Fruit fly (Drosophila melanogaster) whole organism, embryonic: ENCODE results near the gene S-Lap4.

ENCODE experiments used
- Asciz ChIP-seq: fragments of 200-800 bp; sonication (Bioruptor generic); optimal IDR thresholded peaks from 2 replicates; lab custom pipeline; 2017; ENCODE audit warnings: missing biosample characterization, mild to moderate bottlenecking, missing genetic modification characterization, missing genetic modification reagents
- Atf-2 ChIP-seq: fragments of 200-800 bp; sonication (Bioruptor generic); optimal IDR thresholded peaks from 2 replicates; lab custom pipeline; 2016; ENCODE audit warnings: missing biosample characterization, missing genetic modification characterization
- Atf3 ChIP-seq: fragments of 200-800 bp; sonication (Bioruptor generic); optimal IDR thresholded peaks from 3 replicates; lab custom pipeline; 2016; ENCODE audit warnings: missing biosample characterization, missing genetic modification characterization
- CG12659 ChIP-seq: fragments of 200-800 bp; sonication (Bioruptor generic); optimal IDR thresholded peaks from 3 replicates; lab custom pipeline; 2017; ENCODE audit warnings: mild to moderate bottlenecking, missing biosample characterization, missing genetic modification reagents, missing genetic modification characterization
- CG13287 ChIP-seq: fragments of 200-800 bp; sonication (Bioruptor generic); IDR thresholded peaks from 2 replicates; pipeline ENCODE4 v1.3.6; 2022; ENCODE audit warnings: missing biosample characterization, missing genetic modification characterization; ENCODE audit not compliant: partially characterized antibody
- CG13424 ChIP-seq: fragments of 200-800 bp; sonication (Bioruptor generic); optimal IDR thresholded peaks from 2 replicates; lab custom pipeline; 2019; ENCODE audit warnings: missing biosample characterization, mild to moderate bottlenecking, missing genetic modification characterization, moderate library complexity
- CG13775 ChIP-seq: fragments of 200-800 bp; sonication (Bioruptor generic); optimal IDR thresholded peaks from 3 replicates; lab custom pipeline; 2017; ENCODE audit warnings: missing biosample characterization, mild to moderate bottlenecking, missing genetic modification characterization
- CG14014 ChIP-seq: fragments of 200-800 bp; sonication (Bioruptor generic); IDR thresholded peaks from 2 replicates; pipeline ENCODE4 v1.3.6; 2022; ENCODE audit warnings: missing biosample characterization, missing genetic modification characterization
- CG1647 ChIP-seq: fragments of 200-800 bp; sonication (Bioruptor generic); optimal IDR thresholded peaks from 3 replicates; lab custom pipeline; 2016; ENCODE audit warnings: missing biosample characterization, missing genetic modification characterization
- CG17359 ChIP-seq: fragments of 200-800 bp; sonication (Bioruptor generic); optimal IDR thresholded peaks from 3 replicates; lab custom pipeline; 2018; ENCODE audit warnings: missing biosample characterization, mild to moderate bottlenecking, missing genetic modification characterization, moderate library complexity
- CG17829 ChIP-seq: fragments of 200-800 bp; optimal IDR thresholded peaks from 2 replicates; lab custom pipeline; 2019; ENCODE audit warnings: missing biosample characterization, mild to moderate bottlenecking, missing genetic modification characterization, moderate library complexity
- CG1832 ChIP-seq: fragments of 200-800 bp; sonication (Bioruptor generic); optimal IDR thresholded peaks from 2 replicates; lab custom pipeline; 2017; ENCODE audit warnings: missing biosample characterization, mild to moderate bottlenecking, missing genetic modification characterization, inconsistent platforms
- CG32532 ChIP-seq: fragments of 200-800 bp; sonication (Bioruptor generic); IDR thresholded peaks from 2 replicates; pipeline ENCODE4 v1.3.6; 2022; ENCODE audit warnings: missing biosample characterization, missing genetic modification characterization
- CG4820 ChIP-seq: fragments of 200-800 bp; sonication (Bioruptor generic); optimal IDR thresholded peaks from 3 replicates; lab custom pipeline; 2016; ENCODE audit warnings: missing biosample characterization, missing genetic modification characterization
- CG6254 ChIP-seq: fragments of 200-800 bp; sonication (Bioruptor generic); optimal IDR thresholded peaks from 3 replicates; lab custom pipeline; 2017; ENCODE audit warnings: mild to moderate bottlenecking, missing biosample characterization, missing genetic modification reagents, missing genetic modification characterization
- CG7839 ChIP-seq: fragments of 200-800 bp; sonication (Bioruptor generic); optimal IDR thresholded peaks from 3 replicates; lab custom pipeline; 2018; ENCODE audit warnings: missing biosample characterization, mild to moderate bottlenecking, missing genetic modification characterization, moderate library complexity
- CG7928 ChIP-seq: fragments of 200-800 bp; sonication (Bioruptor generic); optimal IDR thresholded peaks from 2 replicates; lab custom pipeline; 2017; ENCODE audit warnings: missing biosample characterization, mild to moderate bottlenecking, missing genetic modification characterization
- CG9727 ChIP-seq: fragments of 200-800 bp; sonication (Bioruptor generic); optimal IDR thresholded peaks from 3 replicates; lab custom pipeline; 2017; ENCODE audit warnings: missing biosample characterization, mild to moderate bottlenecking, missing genetic modification characterization
- D ChIP-seq, 2 experiments: fragments of 200-800 bp in 1 of 2; fragments of >200 bp in 1 of 2; sonication (Bioruptor generic) in 1 of 2; optimal IDR thresholded peaks; 2 replicates in 1 of 2; 3 replicates in 1 of 2; lab custom pipeline; 2017; ENCODE audit warnings: mild to moderate bottlenecking in 1 of 2, missing biosample characterization in 1 of 2, missing genetic modification characterization in 1 of 2, missing genetic modification reagents in 1 of 2
- Doc2 ChIP-seq: fragments of 200-800 bp; sonication (Bioruptor generic); IDR thresholded peaks from 2 replicates; pipeline ENCODE4 v1.3.6; 2022; ENCODE audit warnings: missing biosample characterization, missing genetic modification characterization
- Gsc ChIP-seq: fragments of 200-800 bp; sonication (Bioruptor generic); IDR thresholded peaks from 2 replicates; pipeline ENCODE4 v1.3.6; 2022; ENCODE audit warnings: missing biosample characterization, missing genetic modification characterization
- HLH54F ChIP-seq: fragments of 200-800 bp; sonication (Bioruptor generic); optimal IDR thresholded peaks from 3 replicates; lab custom pipeline; 2016; ENCODE audit warnings: missing biosample characterization, missing genetic modification characterization
- HLHmδ ChIP-seq: fragments of 200-800 bp; sonication (Bioruptor generic); optimal IDR thresholded peaks from 2 replicates; lab custom pipeline; 2018; ENCODE audit warnings: missing biosample characterization, mild to moderate bottlenecking, missing genetic modification characterization, moderate library complexity
- Jarid2 ChIP-seq: fragments of 200-800 bp; sonication (Bioruptor generic); optimal IDR thresholded peaks from 3 replicates; lab custom pipeline; 2017; ENCODE audit warnings: mild to moderate bottlenecking, missing biosample characterization, missing genetic modification reagents, missing genetic modification characterization
- Mad ChIP-seq: fragments of 200-800 bp; sonication (Bioruptor generic); optimal IDR thresholded peaks from 2 replicates; lab custom pipeline; 2016; ENCODE audit warnings: missing biosample characterization, missing genetic modification characterization
- Meics ChIP-seq: fragments of 200-800 bp; sonication (Bioruptor generic); optimal IDR thresholded peaks from 2 replicates; lab custom pipeline; 2017; ENCODE audit warnings: missing biosample characterization, mild to moderate bottlenecking, missing genetic modification characterization
- NfI ChIP-seq: fragments of 200-800 bp; sonication (Bioruptor generic); optimal IDR thresholded peaks from 3 replicates; lab custom pipeline; 2018; ENCODE audit warnings: missing biosample characterization, mild to moderate bottlenecking, missing genetic modification characterization, moderate library complexity
- Oli ChIP-seq: fragments of 200-800 bp; sonication (Bioruptor generic); optimal IDR thresholded peaks from 2 replicates; lab custom pipeline; 2018; ENCODE audit warnings: missing biosample characterization, mild to moderate bottlenecking, missing genetic modification characterization, moderate library complexity
- Six4 ChIP-seq: fragments of 200-800 bp; sonication (Bioruptor generic); optimal IDR thresholded peaks from 2 replicates; lab custom pipeline; 2016; ENCODE audit warnings: missing biosample characterization, missing genetic modification characterization
- Sox102F ChIP-seq: fragments of 200-800 bp; sonication (Bioruptor generic); optimal IDR thresholded peaks from 2 replicates; lab custom pipeline; 2018; ENCODE audit warnings: missing biosample characterization, mild to moderate bottlenecking, missing genetic modification characterization, moderate library complexity
- Sry-β ChIP-seq: fragments of 200-800 bp; sonication (Bioruptor generic); optimal IDR thresholded peaks from 2 replicates; lab custom pipeline; 2018; ENCODE audit warnings: missing biosample characterization, mild to moderate bottlenecking, missing genetic modification characterization, moderate library complexity
- aop ChIP-seq: fragments of 200-800 bp; sonication (Bioruptor generic); IDR thresholded peaks from 2 replicates; pipeline ENCODE4 v1.3.6; 2022; ENCODE audit warnings: missing biosample characterization, missing genetic modification characterization
- az2 ChIP-seq: fragments of 200-800 bp; sonication (Bioruptor generic); optimal IDR thresholded peaks from 3 replicates; lab custom pipeline; 2016; ENCODE audit warnings: missing biosample characterization, missing genetic modification characterization
- cg ChIP-seq: fragments of 200-800 bp; sonication (Bioruptor generic); optimal IDR thresholded peaks from 3 replicates; lab custom pipeline; 2019; ENCODE audit warnings: missing biosample characterization, mild to moderate bottlenecking, missing genetic modification characterization, moderate library complexity
- dimm ChIP-seq: fragments of 200-800 bp; sonication (Bioruptor generic); IDR thresholded peaks from 2 replicates; pipeline ENCODE4 v1.3.6; 2022; ENCODE audit warnings: missing biosample characterization, missing genetic modification characterization
- disco-r ChIP-seq: fragments of 200-800 bp; sonication (Bioruptor generic); optimal IDR thresholded peaks from 2 replicates; lab custom pipeline; 2016; ENCODE audit warnings: missing biosample characterization, missing genetic modification characterization
- fd3F ChIP-seq: fragments of 200-800 bp; sonication (Bioruptor generic); optimal IDR thresholded peaks from 2 replicates; lab custom pipeline; 2018; ENCODE audit warnings: missing biosample characterization, mild to moderate bottlenecking, missing genetic modification characterization, moderate library complexity
- ham ChIP-seq: fragments of 200-800 bp; sonication (Bioruptor generic); IDR thresholded peaks from 2 replicates; pipeline ENCODE4 v1.3.6; 2022; ENCODE audit warnings: missing biosample characterization, missing genetic modification characterization
- hbn ChIP-seq: fragments of 200-800 bp; sonication (Bioruptor generic); IDR thresholded peaks from 2 replicates; pipeline ENCODE4 v1.3.6; 2022; ENCODE audit warnings: missing biosample characterization, missing genetic modification characterization; ENCODE audit not compliant: partially characterized antibody
- kah ChIP-seq: fragments of 200-800 bp; sonication (Bioruptor generic); optimal IDR thresholded peaks from 2 replicates; lab custom pipeline; 2018; ENCODE audit warnings: missing biosample characterization, mild to moderate bottlenecking, missing genetic modification characterization
- luna ChIP-seq: fragments of 200-800 bp; sonication (Bioruptor generic); optimal IDR thresholded peaks from 2 replicates; lab custom pipeline; 2016; ENCODE audit warnings: missing biosample characterization, missing genetic modification characterization
- mam ChIP-seq: fragments of 200-800 bp; sonication (Bioruptor generic); optimal IDR thresholded peaks from 3 replicates; lab custom pipeline; 2016; ENCODE audit warnings: missing biosample characterization, missing genetic modification characterization
- pan ChIP-seq, 4 experiments: fragments of >200 bp in 3 of 4; fragments of 200-800 bp in 1 of 4; sonication (Bioruptor generic) in 1 of 4; optimal IDR thresholded peaks in 3 of 4; IDR thresholded peaks in 1 of 4; 2 replicates each; pipeline versions ENCODE4 v1.3.6 to Lab custom; 2017 to 2022; ENCODE audit warnings: missing biosample characterization in 2 of 4, missing genetic modification characterization in 2 of 4, mixed read lengths in 1 of 4
- schlank ChIP-seq: fragments of 200-800 bp; sonication (Bioruptor generic); optimal IDR thresholded peaks from 2 replicates; lab custom pipeline; 2018; ENCODE audit warnings: missing biosample characterization, mild to moderate bottlenecking, missing genetic modification characterization
- sim ChIP-seq: fragments of 200-800 bp; sonication (Bioruptor generic); IDR thresholded peaks from 2 replicates; pipeline ENCODE4 v1.3.6; 2022; ENCODE audit warnings: missing biosample characterization, missing genetic modification characterization
- so ChIP-seq: fragments of 200-800 bp; sonication (Bioruptor generic); IDR thresholded peaks from 3 replicates; pipeline ENCODE4 v1.3.6; 2022; ENCODE audit warnings: missing biosample characterization, missing genetic modification characterization
- tup ChIP-seq: fragments of 200-800 bp; sonication (Bioruptor generic); optimal IDR thresholded peaks from 2 replicates; lab custom pipeline; 2016; ENCODE audit warnings: missing biosample characterization, mild to moderate bottlenecking, missing genetic modification characterization, moderate library complexity
- unpg ChIP-seq: fragments of 200-800 bp; sonication (Bioruptor generic); optimal IDR thresholded peaks from 3 replicates; lab custom pipeline; 2018; ENCODE audit warnings: missing biosample characterization, mild to moderate bottlenecking, missing genetic modification characterization, moderate library complexity

S-Lap4 gene

DNA sequence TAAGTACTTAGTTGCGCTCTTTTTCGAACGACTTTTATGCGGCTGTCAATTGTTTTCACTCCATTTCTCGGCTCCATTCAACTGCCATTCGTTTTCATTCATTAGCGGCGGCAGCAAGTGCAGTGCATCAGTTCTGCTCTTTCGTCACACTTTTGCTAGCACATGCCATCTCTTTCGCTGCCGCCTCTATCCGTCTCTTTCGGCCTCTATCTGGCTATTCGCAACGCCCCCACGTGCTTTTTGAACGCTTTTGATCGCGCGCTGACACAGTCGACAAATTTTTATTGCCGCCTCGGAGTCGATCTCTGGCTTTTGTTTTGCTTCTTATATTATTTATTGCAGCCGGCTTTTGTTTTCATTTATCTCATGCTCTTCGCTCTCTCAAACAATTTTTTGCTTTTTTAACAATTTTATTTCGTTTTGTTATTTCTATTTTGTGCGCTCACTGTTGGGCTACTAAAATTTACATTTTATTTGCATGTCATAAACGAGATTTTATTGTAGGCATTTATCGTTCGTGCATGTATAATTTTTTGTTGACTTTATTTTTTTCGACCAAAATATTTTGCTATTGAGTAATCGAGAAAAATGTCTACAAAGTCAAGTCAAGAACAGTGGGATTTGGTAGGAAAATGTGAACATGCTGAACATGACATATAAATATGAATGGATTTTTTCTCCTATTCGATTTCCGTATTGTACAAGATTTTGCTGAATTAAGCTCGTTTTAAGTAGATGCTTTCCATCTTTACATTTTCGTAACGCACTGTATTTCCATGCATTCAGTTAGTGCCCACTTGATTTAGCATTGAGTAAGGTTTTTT is 31.9 kb downstream of the S-Lap4 start (continued):
- TF ChIP-seq Jarid2 (no peak), dimm (GFP tag; lab: Robert Waterston, UW) (no peak), Sox102F (GFP tag; lab: Kevin White, UChicago) (peak; percentile 16), CG12659 (GFP tag; lab: Kevin White, UChicago) (no peak), CG6254 (GFP tag; lab: Kevin White, UChicago) (no peak), CG13424 (peak; percentile 36), pan (optimal IDR thresholded peaks at IDR 0.05; lab: Kevin White, UChicago) (no peak), pan (GFP tag; optimal IDR thresholded peaks at IDR 0.05 in 1 of 2, IDR thresholded peaks at IDR 0.05 in 1 of 2) (peak in 1 of 2 experiments; percentile 63), CG4820 (GFP tag; lab: Kevin White, UChicago) (no peak), CG9727 (no peak), tup (GFP tag; lab: Kevin White, UChicago) (no peak), CG7928 (GFP tag; lab: Kevin White, UChicago) (no peak), Meics (GFP tag; lab: Kevin White, UChicago) (peak; percentile 38), HLH54F (no peak), hbn (no peak), luna (GFP tag; lab: Kevin White, UChicago) (no peak), CG17829 (no peak), Gsc (no peak), sim (no peak), CG13287 (no peak), CG13775 (GFP tag; lab: Kevin White, UChicago) (no peak), schlank (no peak), CG1647 (GFP tag; lab: Kevin White, UChicago) (no peak), Asciz (no peak), CG1832 (GFP tag; lab: Kevin White, UChicago) (no peak), NfI (GFP tag; lab: Kevin White, UChicago) (peak; percentile 25), Sry-β (GFP tag; lab: Kevin White, UChicago) (no peak), D (optimal IDR thresholded peaks at IDR 0.05; lab: Kevin White, UChicago) (no peak), D (GFP tag; optimal IDR thresholded peaks at IDR 0.05; lab: Kevin White, UChicago) (no peak), Six4 (no peak), unpg (peak; percentile 22), kah (GFP tag; lab: Kevin White, UChicago) (no peak), CG7839 (tag; lab: Kevin White, UChicago) (peak; percentile 26), Atf3 (no peak), CG32532 (GFP tag; lab: Robert Waterston, UW) (peak; percentile 44), ham (GFP tag; lab: Robert Waterston, UW) (no peak), CG17359 (tag; lab: Kevin White, UChicago) (peak; percentile 15), mam (GFP tag; lab: Kevin White, UChicago) (peak; percentile 10), aop (GFP tag; lab: Robert Waterston, UW) (no peak), Doc2 (GFP tag; lab: Robert Waterston, UW) (no peak), Atf-2 (GFP tag; lab: Kevin White, UChicago) (no peak), Oli (tag; lab: Kevin White, UChicago) (peak; percentile 11), so (GFP tag; lab: Robert Waterston, UW) (no peak), fd3F (GFP tag; lab: Kevin White, UChicago) (peak; percentile 45), az2 (no peak), CG14014 (GFP tag; lab: Robert Waterston, UW) (peak; percentile 24; the same call in 1 of the 2 replicates), HLHmδ (no peak), disco-r (GFP tag; lab: Kevin White, UChicago) (no peak), Mad (GFP tag; lab: Kevin White, UChicago) (no peak), cg (no peak)
